Worm (Caenorhabditis elegans) whole organism, L1 larva: ENCODE measurements around the gene dgk-5.
A peak's percentile ranks its signal among the peaks of the same experiment; 100 is the strongest.

ENCODE experiments used
- Y116A8C.19 ChIP-seq: sonication (generic microtip); optimal IDR thresholded peaks from 2 replicates; lab custom pipeline; 2016; ENCODE audit warnings: missing compliant biosample characterization, missing genetic modification characterization, borderline replicate concordance
- aha-1 ChIP-seq: fragments of 150-350 bp; optimal IDR thresholded peaks from 2 replicates; lab custom pipeline; 2014; ENCODE audit warnings: missing biosample characterization, missing genetic modification characterization
- alr-1 ChIP-seq: fragments of 200-800 bp; sonication (Bioruptor generic); optimal IDR thresholded peaks from 2 replicates; lab custom pipeline; 2018; ENCODE audit warnings: borderline replicate concordance, mild to moderate bottlenecking, missing genetic modification characterization, missing compliant biosample characterization
- aly-2 ChIP-seq: fragments of 150-350 bp; optimal IDR thresholded peaks from 2 replicates; lab custom pipeline; 2014; ENCODE audit warnings: missing biosample characterization, missing genetic modification characterization
- ama-1 ChIP-seq: fragments of 150-350 bp; optimal IDR thresholded peaks from 2 replicates; lab custom pipeline; 2014
- blmp-1 ChIP-seq: fragments of 150-350 bp; optimal IDR thresholded peaks from 2 replicates; lab custom pipeline; 2014; ENCODE audit warnings: missing biosample characterization, missing genetic modification characterization
- ceh-63 ChIP-seq: fragments of 200-800 bp; sonication (Bioruptor generic); optimal IDR thresholded peaks from 2 replicates; lab custom pipeline; 2018; ENCODE audit warnings: mild to moderate bottlenecking, missing genetic modification characterization, missing compliant biosample characterization
- ceh-8 ChIP-seq: fragments of 200-800 bp; sonication (Bioruptor generic); optimal IDR thresholded peaks from 2 replicates; lab custom pipeline; 2018; ENCODE audit warnings: mild to moderate bottlenecking, missing genetic modification characterization, moderate library complexity, missing compliant biosample characterization
- ceh-82 ChIP-seq, 3 experiments: fragments of 150-350 bp in 1 of 3; sonication (generic microtip) in 2 of 3; optimal IDR thresholded peaks; 2 replicates each; lab custom pipeline; 2014 to 2017; ENCODE audit warnings: missing biosample characterization in 3 of 3, missing genetic modification characterization in 3 of 3
- ceh-88 ChIP-seq: fragments of 200-800 bp; sonication (Bioruptor generic); IDR thresholded peaks from 2 replicates; pipeline ENCODE4 v1.3.6; 2022; ENCODE audit warnings: missing genetic modification characterization, missing compliant biosample characterization
- ceh-90 ChIP-seq: sonication (generic microtip); optimal IDR thresholded peaks from 2 replicates; lab custom pipeline; 2016; ENCODE audit warnings: missing genetic modification characterization, missing compliant biosample characterization
- ces-1 ChIP-seq: fragments of 150-350 bp; optimal IDR thresholded peaks from 2 replicates; lab custom pipeline; 2014; ENCODE audit warnings: missing biosample characterization, missing genetic modification reagents, missing genetic modification characterization
- dsc-1 ChIP-seq: sonication (generic microtip); optimal IDR thresholded peaks from 2 replicates; lab custom pipeline; 2016; ENCODE audit warnings: mild to moderate bottlenecking, missing genetic modification characterization, missing compliant biosample characterization
- efl-1 ChIP-seq, 4 experiments: fragments of 150-350 bp; optimal IDR thresholded peaks in 3 of 4; peaks in 1 of 4; 1 replicate in 1 of 4; 2 replicates in 3 of 4; lab custom pipeline; 2014; ENCODE audit warnings: missing biosample characterization in 2 of 4, missing genetic modification characterization in 2 of 4, missing genetic modification reagents in 2 of 4
- egl-13 ChIP-seq: sonication (generic microtip); optimal IDR thresholded peaks from 2 replicates; lab custom pipeline; 2016; ENCODE audit warnings: missing genotype, missing genetic modification reagents, missing genetic modification characterization, missing compliant biosample characterization
- elt-2 ChIP-seq: sonication (generic microtip); optimal IDR thresholded peaks from 2 replicates; lab custom pipeline; 2016; ENCODE audit warnings: missing genetic modification characterization, mild to moderate bottlenecking, inconsistent platforms, missing compliant biosample characterization, missing genetic modification reagents
- ets-5 ChIP-seq: fragments of 200-800 bp; sonication (Bioruptor generic); IDR thresholded peaks from 2 replicates; pipeline ENCODE4 v1.3.6; 2022; ENCODE audit warnings: missing genetic modification characterization, missing compliant biosample characterization
- fkh-4 ChIP-seq: sonication (generic microtip); optimal IDR thresholded peaks from 2 replicates; lab custom pipeline; 2016; ENCODE audit warnings: missing compliant biosample characterization, missing genetic modification characterization, borderline replicate concordance
- hlh-4 ChIP-seq: sonication (generic microtip); optimal IDR thresholded peaks from 2 replicates; lab custom pipeline; 2016; ENCODE audit warnings: mild to moderate bottlenecking, missing genetic modification characterization, missing compliant biosample characterization
- irx-1 ChIP-seq: sonication (generic microtip); optimal IDR thresholded peaks from 2 replicates; lab custom pipeline; 2016; ENCODE audit warnings: missing genetic modification characterization, missing compliant biosample characterization
- isw-1 ChIP-seq: fragments of 200-800 bp; sonication (Bioruptor generic); IDR thresholded peaks from 2 replicates; pipeline ENCODE4 v1.3.6; 2022; ENCODE audit warnings: missing genetic modification characterization, missing compliant biosample characterization
- lin-14 ChIP-seq: fragments of 200-800 bp; sonication (Bioruptor generic); optimal IDR thresholded peaks from 2 replicates; lab custom pipeline; 2018; ENCODE audit warnings: mild to moderate bottlenecking, missing genetic modification characterization, moderate library complexity, missing compliant biosample characterization
- lin-15B ChIP-seq: fragments of 150-350 bp; sonication (generic microtip); optimal IDR thresholded peaks from 3 replicates; lab custom pipeline; 2014; ENCODE audit warnings: missing biosample characterization, missing genetic modification characterization
- lin-35 ChIP-seq, 2 experiments: fragments of 150-350 bp; optimal IDR thresholded peaks; 2 replicates each; lab custom pipeline; 2014; ENCODE audit warnings: missing biosample characterization in 2 of 2, missing genetic modification characterization in 2 of 2, missing genetic modification reagents in 2 of 2
- lir-3 ChIP-seq: sonication (generic microtip); optimal IDR thresholded peaks from 2 replicates; lab custom pipeline; 2016; ENCODE audit warnings: mild to moderate bottlenecking, missing genetic modification characterization, moderate library complexity, missing compliant biosample characterization; ENCODE audit not compliant: poor library complexity
- lsy-2 ChIP-seq, 2 experiments: fragments of 150-350 bp; optimal IDR thresholded peaks; 2 replicates each; lab custom pipeline; 2014; ENCODE audit warnings: missing biosample characterization in 2 of 2, missing genetic modification characterization in 2 of 2
- mab-9 ChIP-seq: fragments of 200-800 bp; sonication (Bioruptor generic); IDR thresholded peaks from 2 replicates; pipeline ENCODE4 v1.3.6; 2022; ENCODE audit warnings: missing genetic modification reagents, missing genetic modification characterization, missing compliant biosample characterization
- mdl-1 ChIP-seq, 2 experiments: fragments of 150-350 bp; optimal IDR thresholded peaks; 2 replicates each; lab custom pipeline; 2014 to 2017; ENCODE audit warnings: missing biosample characterization in 2 of 2, missing genetic modification characterization in 2 of 2, inconsistent platforms in 1 of 2
- mef-2 ChIP-seq: fragments of 150-350 bp; optimal IDR thresholded peaks from 2 replicates; lab custom pipeline; 2014; ENCODE audit warnings: missing biosample characterization, missing genetic modification characterization
- mep-1 ChIP-seq: fragments of 150-350 bp; optimal IDR thresholded peaks from 2 replicates; lab custom pipeline; 2014; ENCODE audit warnings: missing biosample characterization, missing genetic modification characterization
- nhr-19 ChIP-seq: fragments of 200-800 bp; sonication (Bioruptor generic); conservative IDR thresholded peaks from 2 replicates; pipeline ENCODE4 v1.3.6; 2022; ENCODE audit warnings: missing genetic modification characterization, missing compliant biosample characterization
- nhr-20 ChIP-seq: sonication (generic microtip); optimal IDR thresholded peaks from 2 replicates; lab custom pipeline; 2016; ENCODE audit warnings: mild to moderate bottlenecking, missing genetic modification characterization, missing compliant biosample characterization
- nhr-71 ChIP-seq: sonication (generic microtip); optimal IDR thresholded peaks from 2 replicates; lab custom pipeline; 2016; ENCODE audit warnings: mild to moderate bottlenecking, missing genetic modification characterization, moderate library complexity, missing compliant biosample characterization
- nhr-84 ChIP-seq: sonication (generic microtip); optimal IDR thresholded peaks from 2 replicates; lab custom pipeline; 2017; ENCODE audit warnings: missing biosample characterization, missing genetic modification characterization
- nhr-85 ChIP-seq: sonication (generic microtip); peaks from one replicate; lab custom pipeline; 2016; ENCODE audit warnings: missing genetic modification characterization, inconsistent platforms, missing compliant biosample characterization
- nhr-90 ChIP-seq: sonication (generic microtip); optimal IDR thresholded peaks from 2 replicates; lab custom pipeline; 2016; ENCODE audit warnings: mild to moderate bottlenecking, missing genetic modification characterization, missing compliant biosample characterization; ENCODE audit not compliant: poor library complexity
- pag-3 ChIP-seq: sonication (generic microtip); optimal IDR thresholded peaks from 2 replicates; lab custom pipeline; 2017; ENCODE audit warnings: missing genetic modification characterization, mild to moderate bottlenecking, missing compliant biosample characterization, antibody characterized with exemption, borderline replicate concordance; ENCODE audit not compliant: insufficient read depth
- pax-3 ChIP-seq: fragments of 200-800 bp; sonication (Bioruptor generic); optimal IDR thresholded peaks from 2 replicates; lab custom pipeline; 2018; ENCODE audit warnings: mild to moderate bottlenecking, missing genetic modification characterization, moderate library complexity, missing compliant biosample characterization
- pqm-1 ChIP-seq: sonication (generic microtip); optimal IDR thresholded peaks from 3 replicates; lab custom pipeline; 2017; ENCODE audit warnings: missing biosample characterization, missing genetic modification characterization
- rnt-1 ChIP-seq: sonication (generic microtip); optimal IDR thresholded peaks from 2 replicates; lab custom pipeline; 2016; ENCODE audit warnings: mild to moderate bottlenecking, missing genetic modification characterization, moderate library complexity, missing compliant biosample characterization
- skn-1 ChIP-seq: fragments of 150-350 bp; optimal IDR thresholded peaks from 2 replicates; lab custom pipeline; 2014; ENCODE audit warnings: missing biosample characterization, missing genetic modification characterization
- snu-23 ChIP-seq: sonication (generic microtip); optimal IDR thresholded peaks from 2 replicates; lab custom pipeline; 2016; ENCODE audit warnings: missing genetic modification characterization, missing compliant biosample characterization
- sup-37 ChIP-seq: fragments of 200-800 bp; sonication (Bioruptor generic); optimal IDR thresholded peaks from 2 replicates; lab custom pipeline; 2018; ENCODE audit warnings: mild to moderate bottlenecking, missing genetic modification characterization, missing compliant biosample characterization
- tbx-2 ChIP-seq: sonication (generic microtip); optimal IDR thresholded peaks from 2 replicates; lab custom pipeline; 2016; ENCODE audit warnings: missing genetic modification characterization, missing compliant biosample characterization
- unc-30 ChIP-seq: sonication (generic microtip); optimal IDR thresholded peaks from 2 replicates; lab custom pipeline; 2017; ENCODE audit warnings: missing biosample characterization, missing genetic modification characterization
- unc-86 ChIP-seq: sonication (generic microtip); optimal IDR thresholded peaks from 2 replicates; lab custom pipeline; 2016; ENCODE audit warnings: missing genetic modification characterization, missing compliant biosample characterization
- xbp-1 ChIP-seq: sonication (generic microtip); optimal IDR thresholded peaks from 2 replicates; lab custom pipeline; 2016; ENCODE audit warnings: missing genetic modification characterization, missing compliant biosample characterization
- zip-4 ChIP-seq: fragments of 200-800 bp; sonication (Bioruptor generic); optimal IDR thresholded peaks from 2 replicates; lab custom pipeline; 2018; ENCODE audit warnings: mild to moderate bottlenecking, missing genetic modification characterization, moderate library complexity, missing compliant biosample characterization
- ztf-11 ChIP-seq, 2 experiments: sonication (generic microtip); optimal IDR thresholded peaks; 2 replicates each; lab custom pipeline; 2016 to 2017; ENCODE audit warnings: missing genetic modification characterization in 2 of 2, missing biosample characterization in 1 of 2, missing compliant biosample characterization in 1 of 2

Gene dgk-5

ce11 chrII:6448656-6449055 is 22.2 kb downstream of the dgk-5 start:
- TF ChIP-seq Y116A8C.19 (tag; lab: Kevin White, UChicago) (no peak), lin-35 (GFP tag; optimal IDR thresholded peaks at IDR 0.05; lab: Kevin White, UChicago) (peak in 1 of 2 experiments; percentile 27), aly-2 (tag; lab: Kevin White, UChicago) (no peak), nhr-85 (tag; lab: Kevin White, UChicago) (peak; percentile 65), nhr-71 (tag; lab: Kevin White, UChicago) (peak; percentile 20), sup-37 (no peak), aha-1 (no peak), snu-23 (GFP tag; lab: Kevin White, UChicago) (peak; percentile 17), ceh-88 (GFP tag; lab: Robert Waterston, UW) (no peak), lin-14 (GFP tag; lab: Kevin White, UChicago) (peak; percentile 48), skn-1 (tag; lab: Kevin White, UChicago) (no peak), nhr-84 (tag; lab: Kevin White, UChicago) (no peak), efl-1 (optimal IDR thresholded peaks at IDR 0.05; lab: Kevin White, UChicago) (no peak), efl-1 (GFP tag; optimal IDR thresholded peaks at IDR 0.05 in 1 of 2; lab: Kevin White, UChicago) (peak in 1 of 2 experiments; percentile 83), nhr-20 (tag; lab: Kevin White, UChicago) (peak; percentile 75), nhr-19 (GFP tag; lab: Robert Waterston, UW) (no peak), mdl-1 (tag; optimal IDR thresholded peaks at IDR 0.05; lab: Kevin White, UChicago) (no peak), egl-13 (no peak), elt-2 (peak; percentile 45)

- TF ChIP-seq nhr-19 (GFP tag; lab: Robert Waterston, UW), result 0 out of 2 replicates have a peak, but pooled peaks have one; percentile 7
- peak; percentile 3 for TF ChIP-seq tbx-2
- TF ChIP-seq efl-1 (optimal IDR thresholded peaks at IDR 0.05; lab: Kevin White, UChicago), result no peak
- TF ChIP-seq efl-1 (GFP tag; optimal IDR thresholded peaks at IDR 0.05 in 1 of 2; lab: Kevin White, UChicago), result no peak
- TF ChIP-seq zip-4, result no peak
- no peak for TF ChIP-seq ceh-63
- TF ChIP-seq fkh-4 (tag; lab: Kevin White, UChicago), result no peak
- TF ChIP-seq ceh-8 (GFP tag; lab: Kevin White, UChicago), result no peak
- TF ChIP-seq ces-1 (GFP tag; lab: Kevin White, UChicago), result no peak
- TF ChIP-seq lir-3, result no peak
- no peak for TF ChIP-seq ets-5 (GFP tag; lab: Robert Waterston, UW)
- no peak for TF ChIP-seq ceh-90 (tag; lab: Kevin White, UChicago)
- TF ChIP-seq mdl-1 (tag; optimal IDR thresholded peaks at IDR 0.05; lab: Kevin White, UChicago), result peak in 1 of 2 experiments; percentile 58
- no peak for TF ChIP-seq pax-3 (tag; lab: Kevin White, UChicago)
- no peak for TF ChIP-seq mep-1 (tag; lab: Kevin White, UChicago)
- TF ChIP-seq alr-1, result no peak
- TF ChIP-seq blmp-1, result peak; percentile 54
- no peak for TF ChIP-seq ceh-88 (GFP tag; lab: Robert Waterston, UW)
- TF ChIP-seq isw-1 (GFP tag; lab: Robert Waterston, UW), result no peak
- TF ChIP-seq nhr-71 (tag; lab: Kevin White, UChicago), result peak; percentile 1
- no peak for TF ChIP-seq xbp-1 (tag; lab: Kevin White, UChicago)
- no peak for TF ChIP-seq pag-3 (tag; lab: Kevin White, UChicago)
- no peak for TF ChIP-seq nhr-90
- peak; percentile 38 for TF ChIP-seq lin-14 (GFP tag; lab: Kevin White, UChicago)
- no peak for TF ChIP-seq irx-1
- no peak for TF ChIP-seq unc-86 (tag; lab: Kevin White, UChicago)
- no peak for TF ChIP-seq rnt-1 (tag; lab: Kevin White, UChicago)
- TF ChIP-seq nhr-85 (tag; lab: Kevin White, UChicago), result no peak
- TF ChIP-seq ztf-11 (tag; optimal IDR thresholded peaks at IDR 0.05; lab: Kevin White, UChicago), result no peak
- TF ChIP-seq unc-30 (tag; lab: Kevin White, UChicago), result no peak
- peak; percentile 28 for TF ChIP-seq nhr-20 (tag; lab: Kevin White, UChicago)
- no peak for TF ChIP-seq pqm-1
- peak in 1 of 2 experiments; percentile 2 for TF ChIP-seq lsy-2 (tag; optimal IDR thresholded peaks at IDR 0.05; lab: Kevin White, UChicago)
- no peak for TF ChIP-seq Y116A8C.19 (tag; lab: Kevin White, UChicago)
- TF ChIP-seq ama-1, result no peak
- no peak for TF ChIP-seq lin-15B (tag; lab: Kevin White, UChicago)
- no peak for TF ChIP-seq dsc-1 (tag; lab: Kevin White, UChicago)
- TF ChIP-seq mab-9 (GFP tag; lab: Robert Waterston, UW), result no peak
- TF ChIP-seq hlh-4, result no peak
- TF ChIP-seq ceh-82 (tag; optimal IDR thresholded peaks at IDR 0.05; lab: Kevin White, UChicago), result no peak
- no peak for TF ChIP-seq mef-2
These were observed 22.7 kb downstream of the dgk-5 start for ce11 chrII:6448189-6448588.
